Worm (Caenorhabditis elegans) whole organism, late embryonic: ENCODE measurements around the gene ggtb-1.

Experiments used
- C08G9.2 ChIP-seq: sonication (generic microtip); optimal IDR thresholded peaks from 2 replicates; lab custom pipeline; 2016; ENCODE audit warnings: mild to moderate bottlenecking, missing genetic modification characterization, moderate library complexity, missing compliant biosample characterization
- C38D4.7 ChIP-seq: fragments of 200-800 bp; sonication (Bioruptor generic); optimal IDR thresholded peaks from 2 replicates; lab custom pipeline; 2018; ENCODE audit warnings: mild to moderate bottlenecking, missing genetic modification characterization, moderate library complexity, missing compliant biosample characterization
- K02D7.2 ChIP-seq: sonication (generic microtip); optimal IDR thresholded peaks from 2 replicates; lab custom pipeline; 2017; ENCODE audit warnings: mild to moderate bottlenecking, missing genetic modification characterization, missing compliant biosample characterization
- K09A11.1 ChIP-seq: sonication (generic microtip); optimal IDR thresholded peaks from 2 replicates; lab custom pipeline; 2017; ENCODE audit warnings: antibody characterized with exemption, mild to moderate bottlenecking, missing genetic modification characterization, missing compliant biosample characterization; ENCODE audit not compliant: insufficient read depth
- Y22D7AL.16 ChIP-seq: sonication (generic microtip); optimal IDR thresholded peaks from 2 replicates; lab custom pipeline; 2016; ENCODE audit warnings: missing genetic modification characterization, missing compliant biosample characterization
- ama-1 ChIP-seq: fragments of 150-350 bp; optimal IDR thresholded peaks from 2 replicates; lab custom pipeline; 2014
- ceh-2 ChIP-seq: sonication (generic microtip); optimal IDR thresholded peaks from 2 replicates; lab custom pipeline; 2016; ENCODE audit warnings: missing genotype, missing genetic modification characterization, missing compliant biosample characterization
- ceh-22 ChIP-seq: sonication (generic microtip); optimal IDR thresholded peaks from 2 replicates; lab custom pipeline; 2017; ENCODE audit warnings: missing biosample characterization, missing genetic modification characterization
- ceh-24 ChIP-seq: sonication (generic microtip); optimal IDR thresholded peaks from 2 replicates; lab custom pipeline; 2016; ENCODE audit warnings: mild to moderate bottlenecking, missing genetic modification characterization, missing compliant biosample characterization
- ceh-31 ChIP-seq: sonication (generic microtip); optimal IDR thresholded peaks from 2 replicates; lab custom pipeline; 2016; ENCODE audit warnings: missing genetic modification characterization, missing compliant biosample characterization
- ceh-34 ChIP-seq: sonication (generic microtip); optimal IDR thresholded peaks from 2 replicates; lab custom pipeline; 2016; ENCODE audit warnings: mild to moderate bottlenecking, missing genetic modification characterization, missing compliant biosample characterization
- ceh-48 ChIP-seq: sonication (generic microtip); optimal IDR thresholded peaks from 2 replicates; lab custom pipeline; 2016; ENCODE audit warnings: missing genetic modification characterization, inconsistent platforms, missing compliant biosample characterization
- ceh-6 ChIP-seq: fragments of 200-800 bp; sonication (Bioruptor generic); optimal IDR thresholded peaks from 2 replicates; lab custom pipeline; 2018; ENCODE audit warnings: mild to moderate bottlenecking, missing genetic modification characterization, missing compliant biosample characterization
- ceh-9 ChIP-seq: sonication (generic microtip); optimal IDR thresholded peaks from 2 replicates; lab custom pipeline; 2016; ENCODE audit warnings: mild to moderate bottlenecking, missing genetic modification characterization, inconsistent platforms, missing compliant biosample characterization
- dmd-4 ChIP-seq: sonication (generic microtip); optimal IDR thresholded peaks from 2 replicates; lab custom pipeline; 2016; ENCODE audit warnings: borderline replicate concordance, missing genetic modification characterization, missing compliant biosample characterization
- elt-2 ChIP-seq: sonication (generic microtip); optimal IDR thresholded peaks from 2 replicates; lab custom pipeline; 2016; ENCODE audit warnings: missing genetic modification reagents, missing genetic modification characterization, missing compliant biosample characterization
- ets-4 ChIP-seq: sonication (generic microtip); optimal IDR thresholded peaks from 2 replicates; lab custom pipeline; 2016; ENCODE audit warnings: missing genetic modification characterization, missing compliant biosample characterization
- eyg-1 ChIP-seq: sonication (generic microtip); optimal IDR thresholded peaks from 2 replicates; lab custom pipeline; 2016; ENCODE audit warnings: missing genotype, missing genetic modification characterization, missing compliant biosample characterization
- fax-1 ChIP-seq: sonication (generic microtip); optimal IDR thresholded peaks from 2 replicates; lab custom pipeline; 2016; ENCODE audit warnings: missing genotype, missing genetic modification characterization, missing compliant biosample characterization
- hlh-13 ChIP-seq: fragments of 200-800 bp; sonication (Bioruptor generic); optimal IDR thresholded peaks from 2 replicates; lab custom pipeline; 2018; ENCODE audit warnings: mild to moderate bottlenecking, missing genetic modification characterization, missing compliant biosample characterization
- hlh-15 ChIP-seq: sonication (generic microtip); optimal IDR thresholded peaks from 2 replicates; lab custom pipeline; 2016; ENCODE audit warnings: missing genetic modification characterization, missing compliant biosample characterization
- hlh-30 ChIP-seq: sonication (generic microtip); optimal IDR thresholded peaks from 2 replicates; lab custom pipeline; 2017; ENCODE audit warnings: antibody characterized with exemption, missing genetic modification characterization, missing compliant biosample characterization; ENCODE audit not compliant: insufficient read depth
- hlh-8 ChIP-seq: sonication (generic microtip); optimal IDR thresholded peaks from 2 replicates; lab custom pipeline; 2016; ENCODE audit warnings: missing genotype, missing genetic modification characterization, missing compliant biosample characterization
- lim-6 ChIP-seq: sonication (generic microtip); optimal IDR thresholded peaks from 2 replicates; lab custom pipeline; 2016; ENCODE audit warnings: missing genetic modification characterization, missing compliant biosample characterization
- madf-2 ChIP-seq: sonication (generic microtip); optimal IDR thresholded peaks from 2 replicates; lab custom pipeline; 2017; ENCODE audit warnings: missing genetic modification characterization, missing compliant biosample characterization
- mec-3 ChIP-seq: sonication (generic microtip); optimal IDR thresholded peaks from 2 replicates; lab custom pipeline; 2016; ENCODE audit warnings: borderline replicate concordance, missing genetic modification characterization, missing compliant biosample characterization
- nfya-1 ChIP-seq: sonication (generic microtip); optimal IDR thresholded peaks from 2 replicates; lab custom pipeline; 2017; ENCODE audit warnings: missing genetic modification characterization, mild to moderate bottlenecking, missing compliant biosample characterization, antibody characterized with exemption, moderate library complexity
- nhr-11 ChIP-seq: fragments of 150-350 bp; optimal IDR thresholded peaks from 2 replicates; lab custom pipeline; 2014; ENCODE audit warnings: missing biosample characterization, missing genetic modification characterization
- odd-2 ChIP-seq: sonication (generic microtip); optimal IDR thresholded peaks from 2 replicates; lab custom pipeline; 2017; ENCODE audit warnings: antibody characterized with exemption, mild to moderate bottlenecking, missing genetic modification characterization, missing compliant biosample characterization
- pat-9 ChIP-seq: fragments of 200-800 bp; sonication (Bioruptor generic); optimal IDR thresholded peaks from 2 replicates; lab custom pipeline; 2018; ENCODE audit warnings: mild to moderate bottlenecking, missing genetic modification characterization, moderate library complexity, missing compliant biosample characterization
- pax-1 ChIP-seq: fragments of 150-350 bp; optimal IDR thresholded peaks from 2 replicates; lab custom pipeline; 2014; ENCODE audit warnings: missing biosample characterization, missing genetic modification characterization
- pha-4 ChIP-seq: fragments of 150-350 bp; optimal IDR thresholded peaks from 2 replicates; lab custom pipeline; 2018; ENCODE audit warnings: missing biosample characterization, missing genetic modification reagents, missing genetic modification characterization
- ref-2 ChIP-seq: sonication (generic microtip); optimal IDR thresholded peaks from 2 replicates; lab custom pipeline; 2016; ENCODE audit warnings: missing genetic modification characterization, missing compliant biosample characterization
- rnt-1 ChIP-seq: sonication (generic microtip); optimal IDR thresholded peaks from 2 replicates; lab custom pipeline; 2016; ENCODE audit warnings: missing genetic modification characterization, missing compliant biosample characterization
- sdc-2 ChIP-seq: sonication (generic microtip); optimal IDR thresholded peaks from 2 replicates; lab custom pipeline; 2016; ENCODE audit warnings: missing genotype, missing genetic modification characterization, missing compliant biosample characterization
- sox-4 ChIP-seq: sonication (generic microtip); optimal IDR thresholded peaks from 2 replicates; lab custom pipeline; 2017; ENCODE audit warnings: mild to moderate bottlenecking, missing genetic modification characterization, inconsistent platforms, missing compliant biosample characterization
- syd-9 ChIP-seq: sonication (generic microtip); optimal IDR thresholded peaks from 2 replicates; lab custom pipeline; 2016; ENCODE audit warnings: mild to moderate bottlenecking, missing genetic modification characterization, moderate library complexity, missing compliant biosample characterization
- tbx-7 ChIP-seq: sonication (generic microtip); optimal IDR thresholded peaks from 2 replicates; lab custom pipeline; 2016; ENCODE audit warnings: missing genotype, missing genetic modification characterization, missing compliant biosample characterization
- ttx-3 ChIP-seq: sonication (generic microtip); optimal IDR thresholded peaks from 2 replicates; lab custom pipeline; 2016; ENCODE audit warnings: missing genetic modification reagents, missing genetic modification characterization, missing compliant biosample characterization
- unc-42 ChIP-seq: sonication (generic microtip); optimal IDR thresholded peaks from 2 replicates; lab custom pipeline; 2016; ENCODE audit warnings: missing genotype, missing genetic modification characterization, missing compliant biosample characterization
- unc-86 ChIP-seq: sonication (generic microtip); optimal IDR thresholded peaks from 2 replicates; lab custom pipeline; 2016; ENCODE audit warnings: missing genetic modification characterization, missing compliant biosample characterization
- zip-5 ChIP-seq: sonication (generic microtip); optimal IDR thresholded peaks from 2 replicates; lab custom pipeline; 2016; ENCODE audit warnings: missing genetic modification characterization, missing compliant biosample characterization
- ztf-16 ChIP-seq: sonication (generic microtip); optimal IDR thresholded peaks from 2 replicates; lab custom pipeline; 2017; ENCODE audit warnings: missing genetic modification characterization, missing compliant biosample characterization

Gene ggtb-1

DNA sequence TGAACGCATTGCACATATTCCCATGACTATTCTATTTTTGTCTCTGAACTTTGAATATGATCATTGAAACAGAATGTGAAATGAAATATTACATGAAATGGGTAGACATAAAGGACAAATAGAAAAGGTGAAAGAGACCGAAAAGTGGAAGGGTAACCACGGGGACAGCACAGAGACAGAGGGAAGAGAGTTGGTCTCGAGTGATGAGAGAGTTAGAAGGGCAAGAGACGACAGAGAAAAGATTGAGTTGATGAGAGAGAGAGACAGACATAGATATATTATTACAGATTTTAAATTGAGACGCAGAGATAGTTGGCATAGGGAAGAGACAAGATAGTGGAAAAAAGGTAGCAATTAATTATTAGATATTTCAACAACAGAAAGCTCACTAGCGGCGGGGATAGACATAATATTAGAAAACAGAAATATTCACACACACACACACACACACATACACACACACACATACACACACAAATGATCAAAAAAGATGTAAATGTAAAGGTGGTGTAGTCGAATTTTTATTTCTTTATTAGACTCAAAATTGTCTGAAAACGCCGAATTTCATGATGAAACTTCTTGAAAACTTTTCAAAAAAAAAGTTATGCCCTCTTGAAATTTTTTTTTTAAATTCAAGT is 16.8 kb upstream of the ggtb-1 start (continued):
- TF ChIP-seq mec-3 (tag; lab: Kevin White, UChicago) (no peak), eyg-1 (tag; lab: Kevin White, UChicago) (no peak), unc-42 (tag; lab: Kevin White, UChicago) (no peak), ets-4 (tag; lab: Kevin White, UChicago) (no peak), hlh-13 (no peak), K09A11.1 (tag; lab: Kevin White, UChicago) (no peak), lim-6 (tag; lab: Kevin White, UChicago) (no peak), K02D7.2 (tag; lab: Kevin White, UChicago) (no peak), sdc-2 (tag; lab: Kevin White, UChicago) (no peak), pha-4 (tag; lab: Kevin White, UChicago) (no peak), rnt-1 (no peak), ceh-34 (tag; lab: Kevin White, UChicago) (peak; percentile 40), zip-5 (no peak), pat-9 (no peak), ceh-24 (tag; lab: Kevin White, UChicago) (no peak), ceh-6 (GFP tag; lab: Kevin White, UChicago) (no peak), madf-2 (tag; lab: Kevin White, UChicago) (no peak), elt-2 (tag; lab: Kevin White, UChicago) (no peak), ceh-48 (tag; lab: Kevin White, UChicago) (no peak), fax-1 (tag; lab: Kevin White, UChicago) (no peak), hlh-15 (no peak), odd-2 (tag; lab: Kevin White, UChicago) (no peak), pax-1 (tag; lab: Kevin White, UChicago) (no peak), ttx-3 (tag; lab: Kevin White, UChicago) (no peak), ceh-22 (tag; lab: Kevin White, UChicago) (no peak), ceh-2 (no peak), C08G9.2 (no peak), ama-1 (no peak), nfya-1 (tag; lab: Kevin White, UChicago) (peak; percentile 61), ztf-16 (tag; lab: Kevin White, UChicago) (no peak), ref-2 (tag; lab: Kevin White, UChicago) (peak; percentile 27), Y22D7AL.16 (no peak), tbx-7 (tag; lab: Kevin White, UChicago) (no peak), dmd-4 (tag; lab: Kevin White, UChicago) (no peak), unc-86 (tag; lab: Kevin White, UChicago) (no peak), ceh-31 (no peak), C38D4.7 (GFP tag; lab: Kevin White, UChicago) (no peak), hlh-30 (peak; percentile 81), hlh-8 (tag; lab: Kevin White, UChicago) (no peak), nhr-11 (tag; lab: Kevin White, UChicago) (no peak), sox-4 (no peak), syd-9 (tag; lab: Kevin White, UChicago) (no peak)

DNA sequence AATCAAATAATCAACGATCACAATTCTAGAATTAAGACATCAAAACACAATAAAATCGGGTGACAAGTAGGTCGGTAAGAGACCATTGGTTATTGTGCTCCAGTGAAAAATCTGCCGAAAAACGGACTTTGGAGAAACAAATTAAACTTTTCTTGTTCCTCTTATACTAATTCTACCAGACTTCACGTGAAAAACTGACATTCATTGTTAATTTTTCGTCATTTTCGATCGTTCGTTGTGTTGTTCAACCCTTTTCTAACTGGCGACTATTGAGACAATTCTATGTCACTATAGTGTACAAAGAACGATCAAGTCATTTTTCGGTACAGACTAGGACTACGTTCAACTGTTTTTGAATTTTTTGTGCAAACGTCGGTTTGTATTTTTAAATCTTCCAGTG is 13.1 kb upstream of the ggtb-1 start:
- TF ChIP-seq ceh-9 (tag; lab: Kevin White, UChicago) (no peak), lim-6 (tag; lab: Kevin White, UChicago) (no peak)
